Fruit fly (Drosophila melanogaster) whole organism, prepupa: ENCODE measurements around the gene Smu1.

Source experiments
- Blimp-1 ChIP-seq: fragments of 200-800 bp; sonication (Bioruptor generic); optimal IDR thresholded peaks from 3 replicates; lab custom pipeline; 2017; ENCODE audit warnings: missing biosample characterization, missing genetic modification characterization, mild to moderate bottlenecking, moderate library complexity, missing genetic modification reagents
- CG10631 ChIP-seq: fragments of 200-800 bp; sonication (Bioruptor generic); optimal IDR thresholded peaks from 2 replicates; lab custom pipeline; 2016; ENCODE audit warnings: missing biosample characterization, missing genetic modification characterization
- CG11294 ChIP-seq: fragments of 200-800 bp; sonication (Bioruptor generic); IDR thresholded peaks from 2 replicates; pipeline ENCODE4 v1.3.6; 2022; ENCODE audit warnings: missing biosample characterization, missing genetic modification characterization
- CG11762 ChIP-seq: fragments of 200-800 bp; sonication (Bioruptor generic); optimal IDR thresholded peaks from 3 replicates; lab custom pipeline; 2016; ENCODE audit warnings: missing biosample characterization, missing genetic modification characterization; ENCODE audit not compliant: insufficient read depth
- CG11902 ChIP-seq: fragments of 200-800 bp; sonication (Bioruptor generic); optimal IDR thresholded peaks from 3 replicates; lab custom pipeline; 2016; ENCODE audit warnings: missing biosample characterization, missing genetic modification characterization
- CG15336 ChIP-seq: fragments of 200-800 bp; sonication (Bioruptor generic); IDR thresholded peaks from 2 replicates; pipeline ENCODE4 v1.3.6; 2022; ENCODE audit warnings: missing biosample characterization, missing genetic modification characterization
- CG1621 ChIP-seq: fragments of 200-800 bp; sonication (Bioruptor generic); optimal IDR thresholded peaks from 3 replicates; lab custom pipeline; 2018; ENCODE audit warnings: missing biosample characterization, mild to moderate bottlenecking, missing genetic modification characterization
- CG16779 ChIP-seq: fragments of 200-800 bp; sonication (Bioruptor generic); optimal IDR thresholded peaks from 3 replicates; lab custom pipeline; 2017; ENCODE audit warnings: missing biosample characterization, mild to moderate bottlenecking, missing genetic modification characterization
- CG3032 ChIP-seq: fragments of 200-800 bp; optimal IDR thresholded peaks from 2 replicates; lab custom pipeline; 2019; ENCODE audit warnings: missing biosample characterization, mild to moderate bottlenecking, missing genetic modification characterization, moderate library complexity
- CG32006 ChIP-seq: fragments of 200-800 bp; sonication (Bioruptor generic); optimal IDR thresholded peaks from 3 replicates; lab custom pipeline; 2017; ENCODE audit warnings: missing biosample characterization, mild to moderate bottlenecking, missing genetic modification characterization
- CG3919 ChIP-seq: fragments of 200-800 bp; sonication (Bioruptor generic); optimal IDR thresholded peaks from 3 replicates; lab custom pipeline; 2016; ENCODE audit warnings: missing biosample characterization, missing genetic modification characterization
- CG4318 ChIP-seq: fragments of 200-800 bp; sonication (Bioruptor generic); optimal IDR thresholded peaks from 3 replicates; lab custom pipeline; 2017; ENCODE audit warnings: missing biosample characterization, mild to moderate bottlenecking, missing genetic modification characterization
- CG6163 ChIP-seq: fragments of 200-800 bp; sonication (Bioruptor generic); IDR thresholded peaks from 3 replicates; pipeline ENCODE4 v1.3.6; 2022; ENCODE audit warnings: missing biosample characterization, missing genetic modification characterization
- CG6276 ChIP-seq: fragments of 200-800 bp; sonication (Bioruptor generic); optimal IDR thresholded peaks from 2 replicates; lab custom pipeline; 2017; ENCODE audit warnings: missing biosample characterization, mild to moderate bottlenecking, missing genetic modification characterization
- CG6792 ChIP-seq: fragments of 200-800 bp; sonication (Bioruptor generic); optimal IDR thresholded peaks from 3 replicates; lab custom pipeline; 2016; ENCODE audit warnings: missing biosample characterization, missing genetic modification characterization
- CG6808 ChIP-seq: fragments of 200-800 bp; sonication (Bioruptor generic); optimal IDR thresholded peaks from 3 replicates; lab custom pipeline; 2017; ENCODE audit warnings: missing biosample characterization, missing genetic modification characterization, mild to moderate bottlenecking, moderate library complexity, missing genetic modification reagents
- CG8319 ChIP-seq: fragments of 200-800 bp; sonication (Bioruptor generic); optimal IDR thresholded peaks from 3 replicates; lab custom pipeline; 2016; ENCODE audit warnings: missing biosample characterization, missing genetic modification characterization
- CG8632 ChIP-seq: fragments of 200-800 bp; sonication (Bioruptor generic); optimal IDR thresholded peaks from 3 replicates; lab custom pipeline; 2016; ENCODE audit warnings: missing biosample characterization, missing genetic modification characterization
- Eip75B ChIP-seq: fragments of 200-800 bp; sonication (Bioruptor generic); optimal IDR thresholded peaks from 3 replicates; lab custom pipeline; 2016; ENCODE audit warnings: missing biosample characterization, missing genetic modification characterization
- Eip78C ChIP-seq: fragments of 200-800 bp; sonication (Bioruptor generic); peaks from one replicate; lab custom pipeline; 2016; ENCODE audit warnings: missing biosample characterization, missing genetic modification characterization
- Gug ChIP-seq: fragments of 200-800 bp; sonication (Bioruptor generic); IDR thresholded peaks from 2 replicates; pipeline ENCODE4 v1.3.6; 2022; ENCODE audit warnings: missing biosample characterization, missing genetic modification characterization
- Hr38 ChIP-seq: sonication (Bioruptor generic); optimal IDR thresholded peaks from 2 replicates; lab custom pipeline; 2016; ENCODE audit warnings: missing biosample characterization, missing genetic modification characterization
- Hr4 ChIP-seq: fragments of 200-800 bp; sonication (Bioruptor generic); optimal IDR thresholded peaks from 3 replicates; lab custom pipeline; 2016; ENCODE audit warnings: missing biosample characterization, missing genetic modification characterization
- Lpt ChIP-seq: fragments of 200-800 bp; sonication (Bioruptor generic); optimal IDR thresholded peaks from 3 replicates; lab custom pipeline; 2016; ENCODE audit warnings: missing biosample characterization, missing genetic modification characterization
- Met ChIP-seq: fragments of 200-800 bp; sonication (Bioruptor generic); optimal IDR thresholded peaks from 3 replicates; lab custom pipeline; 2016; ENCODE audit warnings: missing biosample characterization, missing genetic modification characterization
- Smox ChIP-seq: fragments of 200-800 bp; sonication (Bioruptor generic); optimal IDR thresholded peaks from 3 replicates; lab custom pipeline; 2016; ENCODE audit warnings: missing biosample characterization, missing genetic modification characterization
- Sox14 ChIP-seq: fragments of 200-800 bp; sonication (Bioruptor generic); optimal IDR thresholded peaks from 3 replicates; lab custom pipeline; 2016; ENCODE audit warnings: missing biosample characterization, missing genetic modification characterization
- Sox15 ChIP-seq: fragments of 200-800 bp; sonication (Bioruptor generic); optimal IDR thresholded peaks from 3 replicates; lab custom pipeline; 2016; ENCODE audit warnings: missing biosample characterization, missing genetic modification characterization
- achi ChIP-seq: fragments of 200-800 bp; sonication (Bioruptor generic); optimal IDR thresholded peaks from 3 replicates; lab custom pipeline; 2016; ENCODE audit warnings: missing biosample characterization, missing genetic modification characterization
- acj6 ChIP-seq: fragments of 200-800 bp; sonication (Bioruptor generic); optimal IDR thresholded peaks from 3 replicates; lab custom pipeline; 2016; ENCODE audit warnings: missing biosample characterization, missing genetic modification characterization
- cyc ChIP-seq: fragments of 200-800 bp; sonication (Bioruptor generic); optimal IDR thresholded peaks from 3 replicates; lab custom pipeline; 2016; ENCODE audit warnings: missing biosample characterization, missing genetic modification characterization
- dac ChIP-seq: fragments of 200-800 bp; sonication (Bioruptor generic); optimal IDR thresholded peaks from 2 replicates; lab custom pipeline; 2017; ENCODE audit warnings: missing biosample characterization, mild to moderate bottlenecking, missing genetic modification characterization
- dsx ChIP-seq: fragments of 200-800 bp; optimal IDR thresholded peaks from 3 replicates; lab custom pipeline; 2019; ENCODE audit warnings: missing biosample characterization, mild to moderate bottlenecking, missing genetic modification characterization, moderate library complexity; ENCODE audit not compliant: poor library complexity, severe bottlenecking
- eg ChIP-seq: fragments of 200-800 bp; sonication (Bioruptor generic); IDR thresholded peaks from 3 replicates; pipeline ENCODE4 v1.3.6; 2022; ENCODE audit warnings: missing biosample characterization, missing genetic modification characterization
- esn ChIP-seq: fragments of 200-800 bp; sonication (Bioruptor generic); optimal IDR thresholded peaks from 2 replicates; lab custom pipeline; 2016; ENCODE audit warnings: missing biosample characterization, mild to moderate bottlenecking, missing genetic modification characterization, moderate library complexity
- fd59A ChIP-seq: fragments of 200-800 bp; sonication (Bioruptor generic); optimal IDR thresholded peaks from 2 replicates; lab custom pipeline; 2017; ENCODE audit warnings: missing biosample characterization, mild to moderate bottlenecking, missing genetic modification characterization, missing genetic modification reagents
- fkh ChIP-seq: fragments of 200-800 bp; sonication (Bioruptor generic); optimal IDR thresholded peaks from 3 replicates; lab custom pipeline; 2017; ENCODE audit warnings: missing biosample characterization, mild to moderate bottlenecking, missing genetic modification characterization, moderate library complexity
- lz ChIP-seq: fragments of 200-800 bp; sonication (Bioruptor generic); optimal IDR thresholded peaks from 3 replicates; lab custom pipeline; 2016; ENCODE audit warnings: missing biosample characterization, missing genetic modification characterization
- net ChIP-seq: fragments of 200-800 bp; sonication (Bioruptor generic); optimal IDR thresholded peaks from 3 replicates; lab custom pipeline; 2016; ENCODE audit warnings: missing biosample characterization, missing genetic modification characterization
- pdm3 ChIP-seq: fragments of 200-800 bp; sonication (Bioruptor generic); optimal IDR thresholded peaks from 3 replicates; lab custom pipeline; 2016; ENCODE audit warnings: missing biosample characterization, missing genetic modification characterization
- spab ChIP-seq: fragments of 200-800 bp; sonication (Bioruptor generic); optimal IDR thresholded peaks from 2 replicates; lab custom pipeline; 2017; ENCODE audit warnings: missing biosample characterization, mild to moderate bottlenecking, missing genetic modification characterization, missing genetic modification reagents
- ss ChIP-seq, 2 experiments: fragments of 200-800 bp; sonication (Bioruptor generic); optimal IDR thresholded peaks; 2 replicates in 1 of 2; 3 replicates in 1 of 2; lab custom pipeline; 2017 to 2018; ENCODE audit warnings: mild to moderate bottlenecking in 2 of 2, missing biosample characterization in 2 of 2, missing genetic modification characterization in 2 of 2, moderate library complexity in 1 of 2
- svp ChIP-seq: fragments of 200-800 bp; sonication (Bioruptor generic); peaks from one replicate; lab custom pipeline; 2016; ENCODE audit warnings: missing biosample characterization, missing genetic modification characterization
- vri ChIP-seq: fragments of 200-800 bp; sonication (Bioruptor generic); optimal IDR thresholded peaks from 3 replicates; lab custom pipeline; 2016; ENCODE audit warnings: missing biosample characterization, mild to moderate bottlenecking, missing genetic modification characterization

The Smu1 gene

dm6 chr3R:18987428-18988416 lies 6.6 kb upstream of the Smu1 start (continued):
- TF ChIP-seq Sox14 (GFP tag; lab: Kevin White, UChicago) (peak; percentile 53), cyc (GFP tag; lab: Kevin White, UChicago) (peak; percentile 29), CG11902 (GFP tag; lab: Kevin White, UChicago) (peak; percentile 16), CG11762 (GFP tag; lab: Kevin White, UChicago) (no peak), lz (GFP tag; lab: Kevin White, UChicago) (peak; percentile 2), achi (GFP tag; lab: Kevin White, UChicago) (peak; percentile 39), CG11294 (no peak), Blimp-1 (GFP tag; lab: Kevin White, UChicago) (no peak), CG6163 (GFP tag; lab: Robert Waterston, UW) (no peak), Smox (GFP tag; lab: Kevin White, UChicago) (no peak), Eip78C (GFP tag; lab: Kevin White, UChicago) (peak; percentile 86), CG32006 (GFP tag; lab: Kevin White, UChicago) (peak; percentile 72), Hr38 (GFP tag; lab: Kevin White, UChicago) (no peak), vri (no peak), ss (GFP tag; optimal IDR thresholded peaks at IDR 0.05; lab: Kevin White, UChicago) (no peak), CG16779 (tag; lab: Kevin White, UChicago) (no peak), dsx (GFP tag; lab: Kevin White, UChicago) (no peak), esn (peak; percentile 46)

- TF ChIP-seq CG6808 (GFP tag; lab: Kevin White, UChicago) (no peak), CG8319 (GFP tag; lab: Kevin White, UChicago) (no peak), Sox15 (GFP tag; lab: Kevin White, UChicago) (no peak), CG16779 (tag; lab: Kevin White, UChicago) (no peak), CG6276 (GFP tag; lab: Kevin White, UChicago) (peak; percentile 42), CG10631 (no peak), CG3919 (GFP tag; lab: Kevin White, UChicago) (no peak), CG11762 (GFP tag; lab: Kevin White, UChicago) (no peak), eg (GFP tag; lab: Robert Waterston, UW) (no peak; the same call in 2 of the 3 replicates), Smox (GFP tag; lab: Kevin White, UChicago) (peak; percentile 16), achi (GFP tag; lab: Kevin White, UChicago) (peak; percentile 39), Blimp-1 (GFP tag; lab: Kevin White, UChicago) (no peak), CG11902 (GFP tag; lab: Kevin White, UChicago) (no peak), net (GFP tag; lab: Kevin White, UChicago) (peak; percentile 13), CG1621 (tag; lab: Kevin White, UChicago) (no peak), Sox14 (GFP tag; lab: Kevin White, UChicago) (peak; percentile 51), fd59A (GFP tag; lab: Kevin White, UChicago) (peak; percentile 2), Gug (GFP tag; lab: Robert Waterston, UW) (0 out of 2 replicates have a peak, but pooled peaks have one; percentile 29), Eip75B (no peak), Lpt (GFP tag; lab: Kevin White, UChicago) (no peak), pdm3 (GFP tag; lab: Kevin White, UChicago) (peak; percentile 30), CG6792 (GFP tag; lab: Kevin White, UChicago) (no peak), dac (no peak), spab (GFP tag; lab: Kevin White, UChicago) (no peak), CG4318 (peak; percentile 5), fkh (no peak), svp (GFP tag; lab: Kevin White, UChicago) (peak; percentile 83), Hr4 (peak; percentile 30), CG3032 (no peak), acj6 (peak; percentile 41), CG8632 (GFP tag; lab: Kevin White, UChicago) (peak; percentile 23), cyc (GFP tag; lab: Kevin White, UChicago) (no peak), CG15336 (GFP tag; lab: Robert Waterston, UW) (peak; percentile 52), dsx (GFP tag; lab: Kevin White, UChicago) (no peak), Met (GFP tag; lab: Kevin White, UChicago) (peak; percentile 16), lz (GFP tag; lab: Kevin White, UChicago) (peak; percentile 3), esn (no peak)
Observed at dm6 chr3R:18986089-18986887, 5.2 kb upstream of the Smu1 start.
